Worm (Caenorhabditis elegans): Measurements from ENCODE around the gene C49A9.10.
A peak's percentile ranks its signal among the peaks of the same experiment; 100 is the strongest.

The C49A9.10 gene

ce11 chrIV:6187160-6187559, 19.0 kb downstream of the C49A9.10 start:
- no peak for TF ChIP-seq snpc-4 (tag; optimal IDR thresholded peaks at IDR 0.05)
- no peak for TF ChIP-seq nhr-21 (tag; optimal IDR thresholded peaks at IDR 0.05)
- no peak for TF ChIP-seq lsy-2 (tag; optimal IDR thresholded peaks at IDR 0.05)
- no peak for TF ChIP-seq peb-1 (tag; optimal IDR thresholded peaks at IDR 0.05)
- TF ChIP-seq unc-39 (tag; optimal IDR thresholded peaks at IDR 0.05): no peak
- TF ChIP-seq ceh-82 (tag; optimal IDR thresholded peaks at IDR 0.05): no peak
- TF ChIP-seq sma-9 (GFP tag; optimal IDR thresholded peaks at IDR 0.05): no peak
- no peak for TF ChIP-seq sma-9 (tag; optimal IDR thresholded peaks at IDR 0.05)
- TF ChIP-seq lin-11 (tag; optimal IDR thresholded peaks at IDR 0.05): no peak
- no peak for TF ChIP-seq F13H6.1 (tag; optimal IDR thresholded peaks at IDR 0.05)
- TF ChIP-seq ztf-11 (tag; optimal IDR thresholded peaks at IDR 0.05): no peak
- no peak for TF ChIP-seq dmd-4 (tag; optimal IDR thresholded peaks at IDR 0.05)

- TF ChIP-seq fos-1 (tag; optimal IDR thresholded peaks at IDR 0.05) (peak; percentile 48), mbf-1 (tag; optimal IDR thresholded peaks at IDR 0.05) (no peak), zag-1 (tag; optimal IDR thresholded peaks at IDR 0.05) (no peak)
These were observed 20.6 kb downstream of the C49A9.10 start, which contains the start of gene asp-9 for ce11 chrIV:6185578-6185977. Gene asp-9, plus strand, starts transcription at chrIV:6185889.

- TF ChIP-seq elt-1 (tag; optimal IDR thresholded peaks at IDR 0.05) (no peak), blmp-1 (tag; optimal IDR thresholded peaks at IDR 0.05; ENCODE audit: insufficient read depth) (no peak), R02D3.7 (tag; optimal IDR thresholded peaks at IDR 0.05) (no peak)
These were observed 22.4 kb downstream of the C49A9.10 start, which contains the start of gene unc-77 for ce11 chrIV:6183757-6184156. Gene unc-77, minus strand, starts transcription at chrIV:6183857.

- TF ChIP-seq lin-11 (tag; optimal IDR thresholded peaks at IDR 0.05) (no peak), mbf-1 (tag; optimal IDR thresholded peaks at IDR 0.05) (no peak), nhr-77 (tag; optimal IDR thresholded peaks at IDR 0.05) (no peak), egl-27 (tag; optimal IDR thresholded peaks at IDR 0.05) (no peak), ztf-11 (tag; optimal IDR thresholded peaks at IDR 0.05) (no peak), mdl-1 (tag; optimal IDR thresholded peaks at IDR 0.05) (no peak), nhr-10 (tag; optimal IDR thresholded peaks at IDR 0.05) (no peak)
These were observed 28.8 kb downstream of the C49A9.10 start for ce11 chrIV:6177383-6177782.

- TF ChIP-seq nhr-129 (tag; optimal IDR thresholded peaks at IDR 0.05) (no peak), nhr-21 (tag; optimal IDR thresholded peaks at IDR 0.05) (no peak), ZK546.5 (tag; optimal IDR thresholded peaks at IDR 0.05) (no peak), ztf-1 (GFP tag; conservative IDR thresholded peaks at IDR 0.05) (no peak), ceh-16 (tag; optimal IDR thresholded peaks at IDR 0.05) (no peak), Y55F3AM.14 (GFP tag; optimal IDR thresholded peaks at IDR 0.05) (no peak), peb-1 (tag; optimal IDR thresholded peaks at IDR 0.05) (no peak), unc-55 (GFP tag; optimal IDR thresholded peaks at IDR 0.05) (no peak), unc-39 (tag; optimal IDR thresholded peaks at IDR 0.05) (no peak), nhr-12 (tag; optimal IDR thresholded peaks at IDR 0.05) (no peak), ama-1 (optimal IDR thresholded peaks at IDR 0.05) (no peak), lin-13 (GFP tag; optimal IDR thresholded peaks at IDR 0.05) (no peak), alr-1 (tag; optimal IDR thresholded peaks at IDR 0.05) (no peak)
These were observed 33.2 kb downstream of the C49A9.10 start for ce11 chrIV:6172959-6173358.

- TF ChIP-seq gmeb-1 (tag; optimal IDR thresholded peaks at IDR 0.05) (no peak), nhr-11 (tag; optimal IDR thresholded peaks at IDR 0.05) (no peak), skn-1 (tag; optimal IDR thresholded peaks at IDR 0.05) (no peak), nhr-77 (tag; optimal IDR thresholded peaks at IDR 0.05) (no peak), mbf-1 (tag; optimal IDR thresholded peaks at IDR 0.05) (no peak), zag-1 (tag; optimal IDR thresholded peaks at IDR 0.05) (no peak), crh-2 (tag; optimal IDR thresholded peaks at IDR 0.05) (no peak), sem-4 (tag; optimal IDR thresholded peaks at IDR 0.05) (no peak), elt-3 (tag; optimal IDR thresholded peaks at IDR 0.05) (no peak), nhr-237 (tag; optimal IDR thresholded peaks at IDR 0.05) (no peak), nhr-129 (tag; optimal IDR thresholded peaks at IDR 0.05) (no peak), ztf-4 (tag; optimal IDR thresholded peaks at IDR 0.05) (no peak), ztf-1 (GFP tag; conservative IDR thresholded peaks at IDR 0.05) (no peak), ceh-82 (tag; optimal IDR thresholded peaks at IDR 0.05) (no peak), C34F6.9 (tag; optimal IDR thresholded peaks at IDR 0.05) (no peak), ama-1 (optimal IDR thresholded peaks at IDR 0.05) (no peak), nhr-21 (tag; optimal IDR thresholded peaks at IDR 0.05) (no peak), unc-39 (tag; optimal IDR thresholded peaks at IDR 0.05) (no peak)
These were observed 40.4 kb downstream of the C49A9.10 start for ce11 chrIV:6165787-6166186.

All from whole organism, L2 larva.